Fruit fly (Drosophila melanogaster) whole organism, embryonic: ENCODE measurements around the gene CG31816.

Experiments used
- Awh ChIP-seq: fragments of 200-800 bp; sonication (Bioruptor generic); IDR thresholded peaks from 2 replicates; pipeline ENCODE4, ENCODE4 v1.3.6; 2022; ENCODE audit warnings: missing biosample characterization, missing genetic modification characterization
- Bgb ChIP-seq: fragments of 200-800 bp; sonication (Bioruptor generic); IDR thresholded peaks from 2 replicates; pipeline ENCODE4 v1.3.6; 2022; ENCODE audit warnings: missing biosample characterization, missing genetic modification characterization; ENCODE audit not compliant: partially characterized antibody
- Blimp-1 ChIP-seq: fragments of 200-800 bp; sonication (Bioruptor generic); optimal IDR thresholded peaks from 3 replicates; lab custom pipeline; 2018; ENCODE audit warnings: missing biosample characterization, missing genetic modification characterization, mild to moderate bottlenecking, moderate library complexity, missing genetic modification reagents
- CG10959 ChIP-seq: fragments of 200-800 bp; sonication (Bioruptor generic); IDR thresholded peaks from 2 replicates; pipeline ENCODE4 v1.3.6; 2022; ENCODE audit warnings: missing biosample characterization, missing genetic modification characterization
- CG11093 ChIP-seq: fragments of 200-800 bp; sonication (Bioruptor generic); IDR thresholded peaks from 3 replicates; pipeline ENCODE4 v1.3.6; 2022; ENCODE audit warnings: missing biosample characterization, missing genetic modification characterization
- CG12155 ChIP-seq: fragments of 200-800 bp; sonication (Bioruptor generic); optimal IDR thresholded peaks from 3 replicates; lab custom pipeline; 2016; ENCODE audit warnings: missing biosample characterization, missing genetic modification characterization
- CG12769 ChIP-seq: fragments of 200-800 bp; sonication (Bioruptor generic); optimal IDR thresholded peaks from 2 replicates; lab custom pipeline; 2019; ENCODE audit warnings: missing biosample characterization, mild to moderate bottlenecking, missing genetic modification characterization, moderate library complexity
- CG12942 ChIP-seq: fragments of 200-800 bp; sonication (Bioruptor generic); optimal IDR thresholded peaks from 3 replicates; lab custom pipeline; 2016; ENCODE audit warnings: missing biosample characterization, missing genetic modification characterization
- CG13775 ChIP-seq: fragments of 200-800 bp; sonication (Bioruptor generic); optimal IDR thresholded peaks from 3 replicates; lab custom pipeline; 2017; ENCODE audit warnings: missing biosample characterization, mild to moderate bottlenecking, missing genetic modification characterization
- CG2199 ChIP-seq: fragments of 200-800 bp; sonication (Bioruptor generic); IDR thresholded peaks from 3 replicates; pipeline ENCODE4 v1.3.6; 2022; ENCODE audit warnings: missing biosample characterization, missing genetic modification characterization
- CG2712 ChIP-seq: fragments of 200-800 bp; optimal IDR thresholded peaks from 3 replicates; lab custom pipeline; 2019; ENCODE audit warnings: missing biosample characterization, mild to moderate bottlenecking, missing genetic modification characterization, moderate library complexity
- CG30431 ChIP-seq: fragments of 200-800 bp; sonication (Bioruptor generic); optimal IDR thresholded peaks from 2 replicates; lab custom pipeline; 2017; ENCODE audit warnings: missing biosample characterization, missing genetic modification characterization
- CG42726 ChIP-seq: fragments of 200-800 bp; sonication (Bioruptor generic); IDR thresholded peaks from 2 replicates; pipeline ENCODE4 v1.3.6; 2022; ENCODE audit warnings: missing biosample characterization, missing genetic modification characterization; ENCODE audit not compliant: partially characterized antibody
- CG4404 ChIP-seq: fragments of 200-800 bp; sonication (Bioruptor generic); IDR thresholded peaks from 2 replicates; pipeline ENCODE4 v1.3.6; 2022; ENCODE audit warnings: missing biosample characterization, missing genetic modification characterization
- CG6854 ChIP-seq: fragments of 200-800 bp; sonication (Bioruptor generic); optimal IDR thresholded peaks from 3 replicates; lab custom pipeline; 2017; ENCODE audit warnings: missing biosample characterization, mild to moderate bottlenecking, missing genetic modification characterization
- CG8944 ChIP-seq: fragments of 200-800 bp; sonication (Bioruptor generic); optimal IDR thresholded peaks from 3 replicates; lab custom pipeline; 2016; ENCODE audit warnings: missing biosample characterization, missing genetic modification characterization
- CG9817 ChIP-seq: fragments of 200-800 bp; sonication (Bioruptor generic); optimal IDR thresholded peaks from 2 replicates; lab custom pipeline; 2018; ENCODE audit warnings: missing biosample characterization, mild to moderate bottlenecking, missing genetic modification characterization, moderate library complexity
- CHES-1-like ChIP-seq: fragments of 200-800 bp; sonication (Bioruptor generic); optimal IDR thresholded peaks from 2 replicates; lab custom pipeline; 2016; ENCODE audit warnings: missing biosample characterization, missing genetic modification characterization
- D ChIP-seq, 2 experiments: fragments of 200-800 bp in 1 of 2; fragments of >200 bp in 1 of 2; sonication (Bioruptor generic) in 1 of 2; optimal IDR thresholded peaks; 2 replicates in 1 of 2; 3 replicates in 1 of 2; lab custom pipeline; 2017; ENCODE audit warnings: mild to moderate bottlenecking in 1 of 2, missing biosample characterization in 1 of 2, missing genetic modification characterization in 1 of 2, missing genetic modification reagents in 1 of 2
- Dip3 ChIP-seq: fragments of 200-800 bp; sonication (Bioruptor generic); optimal IDR thresholded peaks from 3 replicates; lab custom pipeline; 2016; ENCODE audit warnings: missing biosample characterization, missing genetic modification characterization
- ERR ChIP-seq: fragments of 200-800 bp; sonication (Bioruptor generic); optimal IDR thresholded peaks from 2 replicates; lab custom pipeline; 2016; ENCODE audit warnings: missing biosample characterization, missing genetic modification characterization
- H2.0 ChIP-seq: fragments of 200-800 bp; sonication (Bioruptor generic); IDR thresholded peaks from 2 replicates; pipeline ENCODE4 v1.3.6; 2022; ENCODE audit warnings: missing biosample characterization, missing genetic modification characterization
- Oli ChIP-seq: fragments of 200-800 bp; sonication (Bioruptor generic); optimal IDR thresholded peaks from 2 replicates; lab custom pipeline; 2018; ENCODE audit warnings: missing biosample characterization, mild to moderate bottlenecking, missing genetic modification characterization, moderate library complexity
- Sox102F ChIP-seq: fragments of 200-800 bp; sonication (Bioruptor generic); optimal IDR thresholded peaks from 2 replicates; lab custom pipeline; 2018; ENCODE audit warnings: missing biosample characterization, mild to moderate bottlenecking, missing genetic modification characterization, moderate library complexity
- Ssrp ChIP-seq: fragments of 200-800 bp; sonication (Bioruptor generic); optimal IDR thresholded peaks from 2 replicates; lab custom pipeline; 2018; ENCODE audit warnings: missing biosample characterization, mild to moderate bottlenecking, missing genetic modification characterization, moderate library complexity
- Taf1 ChIP-seq: fragments of 200-800 bp; sonication (Bioruptor generic); IDR thresholded peaks from 2 replicates; pipeline ENCODE4 v1.3.6; 2022; ENCODE audit warnings: missing biosample characterization, missing genetic modification characterization
- ara ChIP-seq: fragments of 200-800 bp; sonication (Bioruptor generic); IDR thresholded peaks from 2 replicates; pipeline ENCODE4 v1.3.6; 2022; ENCODE audit warnings: missing biosample characterization, missing genetic modification characterization
- ato ChIP-seq: fragments of 200-800 bp; sonication (Bioruptor generic); IDR thresholded peaks from 2 replicates; pipeline ENCODE4 v1.3.6; 2022; ENCODE audit warnings: missing biosample characterization, missing genetic modification characterization; ENCODE audit not compliant: partially characterized antibody
- bbx ChIP-seq: fragments of 200-800 bp; sonication (Bioruptor generic); IDR thresholded peaks from 2 replicates; pipeline ENCODE4 v1.3.6; 2022; ENCODE audit warnings: missing biosample characterization, missing genetic modification characterization; ENCODE audit not compliant: partially characterized antibody
- cas ChIP-seq: fragments of 200-800 bp; sonication (Bioruptor generic); IDR thresholded peaks from 2 replicates; pipeline ENCODE4 v1.3.6; 2022; ENCODE audit warnings: missing biosample characterization, missing genetic modification characterization
- chif ChIP-seq, 2 experiments: fragments of 200-800 bp; sonication (Bioruptor generic); optimal IDR thresholded peaks; 3 replicates each; lab custom pipeline; 2016; ENCODE audit warnings: missing biosample characterization in 2 of 2, missing genetic modification characterization in 2 of 2
- chinmo ChIP-seq: fragments of 200-800 bp; sonication (Bioruptor generic); IDR thresholded peaks from 4 replicates; pipeline ENCODE4 v1.3.6; 2022; ENCODE audit warnings: missing biosample characterization, missing genetic modification characterization; ENCODE audit not compliant: partially characterized antibody
- crol ChIP-seq: fragments of 200-800 bp; sonication (Bioruptor generic); IDR thresholded peaks from 2 replicates; pipeline ENCODE4 v1.3.6; 2022; ENCODE audit warnings: missing biosample characterization, missing genetic modification characterization
- crp ChIP-seq, 2 experiments: fragments of 200-800 bp; sonication (Bioruptor generic); optimal IDR thresholded peaks; 2 replicates in 1 of 2; 3 replicates in 1 of 2; lab custom pipeline; 2017; ENCODE audit warnings: missing biosample characterization in 2 of 2, missing genetic modification characterization in 2 of 2, mild to moderate bottlenecking in 1 of 2, moderate library complexity in 1 of 2
- dan ChIP-seq: fragments of 200-800 bp; sonication (Bioruptor generic); IDR thresholded peaks from 2 replicates; pipeline ENCODE4 v1.3.6; 2022; ENCODE audit warnings: missing biosample characterization, missing genetic modification characterization
- ems ChIP-seq: fragments of 200-800 bp; sonication (Bioruptor generic); optimal IDR thresholded peaks from 3 replicates; lab custom pipeline; 2016; ENCODE audit warnings: missing biosample characterization, missing genetic modification characterization
- eve ChIP-seq, 2 experiments: fragments of >200 bp; optimal IDR thresholded peaks; 2 replicates each; lab custom pipeline; 2017; ENCODE audit warnings: missing biosample characterization in 2 of 2, missing genetic modification characterization in 2 of 2
- exex ChIP-seq: fragments of 200-800 bp; sonication (Bioruptor generic); optimal IDR thresholded peaks from 4 replicates; lab custom pipeline; 2018; ENCODE audit warnings: missing biosample characterization, mild to moderate bottlenecking, missing genetic modification characterization, moderate library complexity
- lola ChIP-seq, 3 experiments: fragments of >200 bp in 2 of 3; fragments of 200-800 bp in 1 of 3; sonication (Bioruptor generic) in 1 of 3; optimal IDR thresholded peaks; 2 replicates each; lab custom pipeline; 2017 to 2019; ENCODE audit warnings: missing biosample characterization in 3 of 3, missing genetic modification characterization in 3 of 3, mild to moderate bottlenecking in 1 of 3, moderate library complexity in 1 of 3
- nau ChIP-seq: fragments of 200-800 bp; sonication (Bioruptor generic); optimal IDR thresholded peaks from 3 replicates; lab custom pipeline; 2017; ENCODE audit warnings: missing biosample characterization, mild to moderate bottlenecking, missing genetic modification characterization, missing genetic modification reagents
- pan ChIP-seq, 4 experiments: fragments of >200 bp in 3 of 4; fragments of 200-800 bp in 1 of 4; sonication (Bioruptor generic) in 1 of 4; optimal IDR thresholded peaks in 3 of 4; IDR thresholded peaks in 1 of 4; 2 replicates each; pipeline versions ENCODE4 v1.3.6 to Lab custom; 2017 to 2022; ENCODE audit warnings: missing biosample characterization in 2 of 4, missing genetic modification characterization in 2 of 4, mixed read lengths in 1 of 4
- ranshi ChIP-seq: fragments of 200-800 bp; sonication (Bioruptor generic); IDR thresholded peaks from 2 replicates; pipeline ENCODE4 v1.3.6; 2022; ENCODE audit warnings: missing biosample characterization, missing genetic modification characterization
- sim ChIP-seq: fragments of 200-800 bp; sonication (Bioruptor generic); IDR thresholded peaks from 2 replicates; pipeline ENCODE4 v1.3.6; 2022; ENCODE audit warnings: missing biosample characterization, missing genetic modification characterization
- sna ChIP-seq: fragments of 200-800 bp; sonication (Bioruptor generic); IDR thresholded peaks from 2 replicates; pipeline ENCODE4 v1.3.6; 2022; ENCODE audit warnings: missing biosample characterization, missing genetic modification characterization; ENCODE audit not compliant: partially characterized antibody
- unpg ChIP-seq: fragments of 200-800 bp; sonication (Bioruptor generic); optimal IDR thresholded peaks from 3 replicates; lab custom pipeline; 2018; ENCODE audit warnings: missing biosample characterization, mild to moderate bottlenecking, missing genetic modification characterization, moderate library complexity
- wek ChIP-seq: fragments of 200-800 bp; sonication (Bioruptor generic); optimal IDR thresholded peaks from 3 replicates; lab custom pipeline; 2018; ENCODE audit warnings: missing biosample characterization, mild to moderate bottlenecking, missing genetic modification characterization, moderate library complexity
- z ChIP-seq: fragments of 200-800 bp; sonication (Bioruptor generic); IDR thresholded peaks from 3 replicates; pipeline ENCODE4 v1.3.6; 2022; ENCODE audit warnings: missing biosample characterization, missing genetic modification characterization
- zfh1 ChIP-seq: fragments of 200-800 bp; sonication (Bioruptor generic); IDR thresholded peaks from 3 replicates; pipeline ENCODE4 v1.3.6; 2022; ENCODE audit warnings: missing biosample characterization, missing genetic modification characterization

Gene CG31816

DNA sequence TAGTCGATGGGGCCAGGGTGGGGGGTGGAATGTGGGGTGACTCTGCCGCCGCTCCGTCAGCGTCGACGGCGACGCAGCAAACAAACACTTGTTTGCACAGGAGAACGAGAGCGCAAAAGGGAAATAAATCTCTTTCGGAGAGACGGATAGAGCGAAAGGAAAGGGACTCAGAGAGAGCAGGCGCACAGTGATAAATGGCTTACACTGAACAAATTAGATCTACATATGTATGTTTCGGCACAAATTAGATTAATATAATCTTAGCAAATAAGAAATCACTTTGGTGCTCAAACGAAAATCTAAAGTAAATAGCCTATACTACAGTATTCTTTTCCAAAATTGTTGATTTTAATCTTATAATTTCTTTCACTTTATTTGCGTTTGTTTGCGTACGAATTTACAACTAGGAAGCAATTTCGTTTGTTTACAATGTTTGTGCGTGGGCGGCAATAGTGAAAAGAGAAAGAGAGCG is 6.6 kb upstream of the CG31816 start (continued):
- TF ChIP-seq CG4404 (GFP tag; lab: Robert Waterston, UW): peak; percentile 89
- TF ChIP-seq ems (GFP tag; lab: Kevin White, UChicago): peak; percentile 84
- peak; percentile 96 for TF ChIP-seq CG2712
- TF ChIP-seq Ssrp (tag; lab: Kevin White, UChicago): peak; percentile 90
- peak; percentile 62 for TF ChIP-seq wek
- peak; percentile 96 for TF ChIP-seq Sox102F (GFP tag; lab: Kevin White, UChicago)
- TF ChIP-seq pan (optimal IDR thresholded peaks at IDR 0.05; lab: Kevin White, UChicago): no peak
- TF ChIP-seq pan (GFP tag; optimal IDR thresholded peaks at IDR 0.05 in 1 of 2, IDR thresholded peaks at IDR 0.05 in 1 of 2): peak in 1 of 2 experiments; percentile 96
- peak; percentile 96 for TF ChIP-seq unpg (GFP tag; lab: Kevin White, UChicago)
- peak; percentile 63 for TF ChIP-seq Dip3 (GFP tag; lab: Kevin White, UChicago)
- peak; percentile 93 for TF ChIP-seq H2.0 (GFP tag; lab: Robert Waterston, UW)
- peak; percentile 80 for TF ChIP-seq CG12155 (GFP tag; lab: Kevin White, UChicago)
- peak; percentile 94 for TF ChIP-seq Blimp-1 (GFP tag; lab: Kevin White, UChicago)
- TF ChIP-seq Awh (GFP tag; lab: Robert Waterston, UW): peak; percentile 95
- TF ChIP-seq CG12769 (tag; lab: Kevin White, UChicago): peak; percentile 88
- TF ChIP-seq D (optimal IDR thresholded peaks at IDR 0.05; lab: Kevin White, UChicago): no peak
- TF ChIP-seq D (GFP tag; optimal IDR thresholded peaks at IDR 0.05; lab: Kevin White, UChicago): peak; percentile 92
- peak; percentile 75 for TF ChIP-seq z (GFP tag; lab: Robert Waterston, UW)
- TF ChIP-seq dan: peak; percentile 80; the same call in 1 of the 2 replicates
- TF ChIP-seq exex (tag; lab: Kevin White, UChicago): peak; percentile 63
- no peak for TF ChIP-seq chinmo (GFP tag; lab: Robert Waterston, UW)
- TF ChIP-seq ERR (GFP tag; lab: Kevin White, UChicago): peak; percentile 83
- TF ChIP-seq CG9817 (tag; lab: Kevin White, UChicago): peak; percentile 81
- TF ChIP-seq chif (GFP tag; optimal IDR thresholded peaks at IDR 0.05; lab: Kevin White, UChicago): peak; percentile 86 to 92
- TF ChIP-seq sim (GFP tag; lab: Robert Waterston, UW): peak; percentile 93
- TF ChIP-seq CG8944 (GFP tag; lab: Kevin White, UChicago): peak; percentile 82
- TF ChIP-seq Bgb (GFP tag; lab: Robert Waterston, UW): no peak
- peak; percentile 52 to 87 for TF ChIP-seq eve (GFP tag; optimal IDR thresholded peaks at IDR 0.05; lab: Kevin White, UChicago)
- TF ChIP-seq crp (GFP tag; optimal IDR thresholded peaks at IDR 0.05; lab: Kevin White, UChicago): peak in 1 of 2 experiments; percentile 48
- TF ChIP-seq nau (GFP tag; lab: Kevin White, UChicago): peak; percentile 93
- TF ChIP-seq zfh1 (GFP tag; lab: Robert Waterston, UW): peak; percentile 98
- TF ChIP-seq Oli (tag; lab: Kevin White, UChicago): peak; percentile 91
- TF ChIP-seq CG13775 (GFP tag; lab: Kevin White, UChicago): peak; percentile 92
- TF ChIP-seq cas (GFP tag; lab: Robert Waterston, UW): peak; percentile 78; the same call in 1 of the 2 replicates
- no peak for TF ChIP-seq sna
- TF ChIP-seq CG11093 (GFP tag; lab: Robert Waterston, UW): peak; percentile 91
- peak; percentile 67 for TF ChIP-seq crol
- TF ChIP-seq CG12942: peak; percentile 90
- no peak; the same call in 1 of the 2 replicates for TF ChIP-seq bbx (GFP tag; lab: Robert Waterston, UW)
- peak; percentile 80 for TF ChIP-seq CG6854 (GFP tag; lab: Kevin White, UChicago)
- TF ChIP-seq CG42726 (GFP tag; lab: Robert Waterston, UW): no peak
- peak; percentile 88 for TF ChIP-seq Taf1 (GFP tag; lab: Robert Waterston, UW)
- peak; percentile 97 for TF ChIP-seq ara (GFP tag; lab: Robert Waterston, UW)
- TF ChIP-seq lola (GFP tag; optimal IDR thresholded peaks at IDR 0.05; lab: Kevin White, UChicago): peak in 1 of 3 experiments; percentile 95
- peak; percentile 96 for TF ChIP-seq CG2199 (GFP tag; lab: Robert Waterston, UW)
- no peak for TF ChIP-seq ato
- TF ChIP-seq CG10959 (GFP tag; lab: Robert Waterston, UW): peak; percentile 87
- peak; percentile 94 for TF ChIP-seq ranshi (GFP tag; lab: Robert Waterston, UW)
- TF ChIP-seq CHES-1-like: peak; percentile 93
- peak; percentile 81 for TF ChIP-seq CG30431 (GFP tag; lab: Kevin White, UChicago)
